Fruit fly (Drosophila melanogaster) whole organism, prepupa: ENCODE results near the gene E5.

ENCODE experiments used
- Blimp-1 ChIP-seq: fragments of 200-800 bp; sonication (Bioruptor generic); optimal IDR thresholded peaks from 3 replicates; lab custom pipeline; 2017; ENCODE audit warnings: missing biosample characterization, missing genetic modification characterization, mild to moderate bottlenecking, moderate library complexity, missing genetic modification reagents
- CG10631 ChIP-seq: fragments of 200-800 bp; sonication (Bioruptor generic); optimal IDR thresholded peaks from 2 replicates; lab custom pipeline; 2016; ENCODE audit warnings: missing biosample characterization, missing genetic modification characterization
- CG10669 ChIP-seq: fragments of 200-800 bp; sonication (Bioruptor generic); optimal IDR thresholded peaks from 3 replicates; lab custom pipeline; 2018; ENCODE audit warnings: missing biosample characterization, mild to moderate bottlenecking, missing genetic modification characterization, moderate library complexity
- CG11294 ChIP-seq: fragments of 200-800 bp; sonication (Bioruptor generic); IDR thresholded peaks from 2 replicates; pipeline ENCODE4 v1.3.6; 2022; ENCODE audit warnings: missing biosample characterization, missing genetic modification characterization
- CG11762 ChIP-seq: fragments of 200-800 bp; sonication (Bioruptor generic); optimal IDR thresholded peaks from 3 replicates; lab custom pipeline; 2016; ENCODE audit warnings: missing biosample characterization, missing genetic modification characterization; ENCODE audit not compliant: insufficient read depth
- CG15336 ChIP-seq: fragments of 200-800 bp; sonication (Bioruptor generic); IDR thresholded peaks from 2 replicates; pipeline ENCODE4 v1.3.6; 2022; ENCODE audit warnings: missing biosample characterization, missing genetic modification characterization
- CG1621 ChIP-seq: fragments of 200-800 bp; sonication (Bioruptor generic); optimal IDR thresholded peaks from 3 replicates; lab custom pipeline; 2018; ENCODE audit warnings: missing biosample characterization, mild to moderate bottlenecking, missing genetic modification characterization
- CG16779 ChIP-seq: fragments of 200-800 bp; sonication (Bioruptor generic); optimal IDR thresholded peaks from 3 replicates; lab custom pipeline; 2017; ENCODE audit warnings: missing biosample characterization, mild to moderate bottlenecking, missing genetic modification characterization
- CG3032 ChIP-seq: fragments of 200-800 bp; optimal IDR thresholded peaks from 2 replicates; lab custom pipeline; 2019; ENCODE audit warnings: missing biosample characterization, mild to moderate bottlenecking, missing genetic modification characterization, moderate library complexity
- CG31627 ChIP-seq: fragments of 200-800 bp; sonication (Bioruptor generic); optimal IDR thresholded peaks from 3 replicates; lab custom pipeline; 2016; ENCODE audit warnings: missing biosample characterization, missing genetic modification characterization
- CG32006 ChIP-seq: fragments of 200-800 bp; sonication (Bioruptor generic); optimal IDR thresholded peaks from 3 replicates; lab custom pipeline; 2017; ENCODE audit warnings: missing biosample characterization, mild to moderate bottlenecking, missing genetic modification characterization
- CG3919 ChIP-seq: fragments of 200-800 bp; sonication (Bioruptor generic); optimal IDR thresholded peaks from 3 replicates; lab custom pipeline; 2016; ENCODE audit warnings: missing biosample characterization, missing genetic modification characterization
- CG4318 ChIP-seq: fragments of 200-800 bp; sonication (Bioruptor generic); optimal IDR thresholded peaks from 3 replicates; lab custom pipeline; 2017; ENCODE audit warnings: missing biosample characterization, mild to moderate bottlenecking, missing genetic modification characterization
- CG6163 ChIP-seq: fragments of 200-800 bp; sonication (Bioruptor generic); IDR thresholded peaks from 3 replicates; pipeline ENCODE4 v1.3.6; 2022; ENCODE audit warnings: missing biosample characterization, missing genetic modification characterization
- CG6792 ChIP-seq: fragments of 200-800 bp; sonication (Bioruptor generic); optimal IDR thresholded peaks from 3 replicates; lab custom pipeline; 2016; ENCODE audit warnings: missing biosample characterization, missing genetic modification characterization
- CG6808 ChIP-seq: fragments of 200-800 bp; sonication (Bioruptor generic); optimal IDR thresholded peaks from 3 replicates; lab custom pipeline; 2017; ENCODE audit warnings: missing biosample characterization, missing genetic modification characterization, mild to moderate bottlenecking, moderate library complexity, missing genetic modification reagents
- CG6854 ChIP-seq: fragments of 200-800 bp; sonication (Bioruptor generic); optimal IDR thresholded peaks from 2 replicates; lab custom pipeline; 2017; ENCODE audit warnings: missing biosample characterization, mild to moderate bottlenecking, missing genetic modification characterization
- CG8119 ChIP-seq: fragments of 200-800 bp; sonication (Bioruptor generic); IDR thresholded peaks from 3 replicates; pipeline ENCODE4 v1.3.6; 2022; ENCODE audit warnings: missing biosample characterization, missing genetic modification characterization
- CG8632 ChIP-seq: fragments of 200-800 bp; sonication (Bioruptor generic); optimal IDR thresholded peaks from 3 replicates; lab custom pipeline; 2016; ENCODE audit warnings: missing biosample characterization, missing genetic modification characterization
- CG9139 ChIP-seq: fragments of 200-800 bp; sonication (Bioruptor generic); optimal IDR thresholded peaks from 3 replicates; lab custom pipeline; 2017; ENCODE audit warnings: missing biosample characterization, mild to moderate bottlenecking, missing genetic modification characterization
- Eip75B ChIP-seq: fragments of 200-800 bp; sonication (Bioruptor generic); optimal IDR thresholded peaks from 3 replicates; lab custom pipeline; 2016; ENCODE audit warnings: missing biosample characterization, missing genetic modification characterization
- Eip78C ChIP-seq: fragments of 200-800 bp; sonication (Bioruptor generic); peaks from one replicate; lab custom pipeline; 2016; ENCODE audit warnings: missing biosample characterization, missing genetic modification characterization
- Eip93F ChIP-seq: fragments of 200-800 bp; sonication (Bioruptor generic); optimal IDR thresholded peaks from 2 replicates; lab custom pipeline; 2016; ENCODE audit warnings: missing biosample characterization, mild to moderate bottlenecking, missing genetic modification characterization
- Ets96B ChIP-seq: fragments of 200-800 bp; optimal IDR thresholded peaks from 2 replicates; lab custom pipeline; 2019; ENCODE audit warnings: missing biosample characterization, mild to moderate bottlenecking, missing genetic modification characterization, moderate library complexity
- Hr38 ChIP-seq: sonication (Bioruptor generic); optimal IDR thresholded peaks from 2 replicates; lab custom pipeline; 2016; ENCODE audit warnings: missing biosample characterization, missing genetic modification characterization
- Hr39 ChIP-seq: fragments of 200-800 bp; sonication (Bioruptor generic); optimal IDR thresholded peaks from 2 replicates; lab custom pipeline; 2016; ENCODE audit warnings: missing biosample characterization, missing genetic modification characterization
- Hr4 ChIP-seq: fragments of 200-800 bp; sonication (Bioruptor generic); optimal IDR thresholded peaks from 3 replicates; lab custom pipeline; 2016; ENCODE audit warnings: missing biosample characterization, missing genetic modification characterization
- Lpt ChIP-seq: fragments of 200-800 bp; sonication (Bioruptor generic); optimal IDR thresholded peaks from 3 replicates; lab custom pipeline; 2016; ENCODE audit warnings: missing biosample characterization, missing genetic modification characterization
- OdsH ChIP-seq: fragments of 200-800 bp; sonication (Bioruptor generic); optimal IDR thresholded peaks from 3 replicates; lab custom pipeline; 2016; ENCODE audit warnings: missing biosample characterization, missing genetic modification characterization
- Smox ChIP-seq: fragments of 200-800 bp; sonication (Bioruptor generic); optimal IDR thresholded peaks from 3 replicates; lab custom pipeline; 2016; ENCODE audit warnings: missing biosample characterization, missing genetic modification characterization
- achi ChIP-seq: fragments of 200-800 bp; sonication (Bioruptor generic); optimal IDR thresholded peaks from 3 replicates; lab custom pipeline; 2016; ENCODE audit warnings: missing biosample characterization, missing genetic modification characterization
- acj6 ChIP-seq: fragments of 200-800 bp; sonication (Bioruptor generic); optimal IDR thresholded peaks from 3 replicates; lab custom pipeline; 2016; ENCODE audit warnings: missing biosample characterization, missing genetic modification characterization
- dac ChIP-seq: fragments of 200-800 bp; sonication (Bioruptor generic); optimal IDR thresholded peaks from 2 replicates; lab custom pipeline; 2017; ENCODE audit warnings: missing biosample characterization, mild to moderate bottlenecking, missing genetic modification characterization
- dsx ChIP-seq: fragments of 200-800 bp; optimal IDR thresholded peaks from 3 replicates; lab custom pipeline; 2019; ENCODE audit warnings: missing biosample characterization, mild to moderate bottlenecking, missing genetic modification characterization, moderate library complexity; ENCODE audit not compliant: poor library complexity, severe bottlenecking
- esn ChIP-seq: fragments of 200-800 bp; sonication (Bioruptor generic); optimal IDR thresholded peaks from 2 replicates; lab custom pipeline; 2016; ENCODE audit warnings: missing biosample characterization, mild to moderate bottlenecking, missing genetic modification characterization, moderate library complexity
- fd59A ChIP-seq: fragments of 200-800 bp; sonication (Bioruptor generic); optimal IDR thresholded peaks from 2 replicates; lab custom pipeline; 2017; ENCODE audit warnings: missing biosample characterization, mild to moderate bottlenecking, missing genetic modification characterization, missing genetic modification reagents
- fkh ChIP-seq: fragments of 200-800 bp; sonication (Bioruptor generic); optimal IDR thresholded peaks from 3 replicates; lab custom pipeline; 2017; ENCODE audit warnings: missing biosample characterization, mild to moderate bottlenecking, missing genetic modification characterization, moderate library complexity
- lz ChIP-seq: fragments of 200-800 bp; sonication (Bioruptor generic); optimal IDR thresholded peaks from 3 replicates; lab custom pipeline; 2016; ENCODE audit warnings: missing biosample characterization, missing genetic modification characterization
- pdm3 ChIP-seq: fragments of 200-800 bp; sonication (Bioruptor generic); optimal IDR thresholded peaks from 3 replicates; lab custom pipeline; 2016; ENCODE audit warnings: missing biosample characterization, missing genetic modification characterization
- spab ChIP-seq: fragments of 200-800 bp; sonication (Bioruptor generic); optimal IDR thresholded peaks from 2 replicates; lab custom pipeline; 2017; ENCODE audit warnings: missing biosample characterization, mild to moderate bottlenecking, missing genetic modification characterization, missing genetic modification reagents
- ss ChIP-seq, 2 experiments: fragments of 200-800 bp; sonication (Bioruptor generic); optimal IDR thresholded peaks; 2 replicates in 1 of 2; 3 replicates in 1 of 2; lab custom pipeline; 2017 to 2018; ENCODE audit warnings: mild to moderate bottlenecking in 2 of 2, missing biosample characterization in 2 of 2, missing genetic modification characterization in 2 of 2, moderate library complexity in 1 of 2
- svp ChIP-seq: fragments of 200-800 bp; sonication (Bioruptor generic); peaks from one replicate; lab custom pipeline; 2016; ENCODE audit warnings: missing biosample characterization, missing genetic modification characterization
- vri ChIP-seq: fragments of 200-800 bp; sonication (Bioruptor generic); optimal IDR thresholded peaks from 3 replicates; lab custom pipeline; 2016; ENCODE audit warnings: missing biosample characterization, mild to moderate bottlenecking, missing genetic modification characterization

The E5 gene

DNA sequence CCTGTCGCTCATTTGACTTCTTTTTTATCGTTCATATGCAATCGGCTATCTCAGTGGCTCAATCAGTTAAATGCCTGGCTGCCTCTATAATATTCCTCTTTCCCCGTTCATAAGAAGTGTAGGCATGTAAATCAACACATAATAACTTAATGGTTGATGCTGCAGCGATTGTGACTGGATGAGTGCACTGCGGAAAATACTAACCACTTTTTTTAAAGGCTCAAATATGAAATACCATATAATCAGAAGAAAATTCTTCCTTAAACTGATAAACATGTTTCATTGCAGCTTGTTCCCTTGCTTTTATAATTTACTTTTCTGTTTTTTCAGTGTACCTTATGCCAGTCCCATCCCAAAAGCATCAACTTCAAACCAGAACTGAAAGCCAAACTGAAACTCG, 10.2 kb upstream of the E5 start:
- TF ChIP-seq Hr4 (GFP tag; lab: Kevin White, UChicago) (no peak), CG11762 (GFP tag; lab: Kevin White, UChicago) (no peak), fd59A (peak; percentile 41), CG9139 (GFP tag; lab: Kevin White, UChicago) (no peak), CG6792 (GFP tag; lab: Kevin White, UChicago) (peak; percentile 8), CG15336 (GFP tag; lab: Robert Waterston, UW) (no peak), CG1621 (tag; lab: Kevin White, UChicago) (peak; percentile 22), pdm3 (GFP tag; lab: Kevin White, UChicago) (peak; percentile 38), CG3919 (GFP tag; lab: Kevin White, UChicago) (peak; percentile 27), CG6854 (no peak), CG4318 (GFP tag; lab: Kevin White, UChicago) (no peak), Eip75B (GFP tag; lab: Kevin White, UChicago) (peak; percentile 22), Hr39 (peak; percentile 35), Lpt (GFP tag; lab: Kevin White, UChicago) (no peak), CG6163 (GFP tag; lab: Robert Waterston, UW) (peak; percentile 61; the same call in 2 of the 3 replicates), Ets96B (peak; percentile 53), CG8119 (GFP tag; lab: Robert Waterston, UW) (0 out of 3 replicates have a peak, but pooled peaks have one; percentile 16), CG3032 (tag; lab: Kevin White, UChicago) (peak; percentile 47), CG31627 (no peak), acj6 (GFP tag; lab: Kevin White, UChicago) (peak; percentile 35), Smox (GFP tag; lab: Kevin White, UChicago) (no peak), CG16779 (tag; lab: Kevin White, UChicago) (no peak), svp (GFP tag; lab: Kevin White, UChicago) (peak; percentile 68), Hr38 (GFP tag; lab: Kevin White, UChicago) (no peak), achi (GFP tag; lab: Kevin White, UChicago) (peak; percentile 43), Eip78C (GFP tag; lab: Kevin White, UChicago) (peak; percentile 73), CG11294 (GFP tag; lab: Robert Waterston, UW) (no peak), lz (GFP tag; lab: Kevin White, UChicago) (no peak), Blimp-1 (GFP tag; lab: Kevin White, UChicago) (no peak), CG6808 (GFP tag; lab: Kevin White, UChicago) (peak; percentile 59), dsx (GFP tag; lab: Kevin White, UChicago) (peak; percentile 36), ss (GFP tag; optimal IDR thresholded peaks at IDR 0.05; lab: Kevin White, UChicago) (peak; percentile 9 to 45), CG8632 (GFP tag; lab: Kevin White, UChicago) (no peak), spab (GFP tag; lab: Kevin White, UChicago) (peak; percentile 47), CG10631 (GFP tag; lab: Kevin White, UChicago) (peak; percentile 4), Eip93F (no peak), fkh (GFP tag; lab: Kevin White, UChicago) (no peak), CG10669 (GFP tag; lab: Kevin White, UChicago) (peak; percentile 44), vri (GFP tag; lab: Kevin White, UChicago) (peak; percentile 2), CG32006 (GFP tag; lab: Kevin White, UChicago) (peak; percentile 1), dac (GFP tag; lab: Kevin White, UChicago) (no peak), esn (peak; percentile 5), OdsH (GFP tag; lab: Kevin White, UChicago) (peak; percentile 18)
